Worm (Caenorhabditis elegans) whole organism, L4 larva: ENCODE data around the gene dct-12.

Experiments
- ZK546.5 ChIP-seq, 2 experiments: sonication (generic microtip); optimal IDR thresholded peaks; 2 replicates each; lab custom pipeline; 2017; ENCODE audit warnings: missing biosample characterization in 2 of 2, missing genetic modification characterization in 2 of 2
- ceh-62 ChIP-seq: sonication (generic microtip); optimal IDR thresholded peaks from 2 replicates; lab custom pipeline; 2017; ENCODE audit warnings: missing biosample characterization, missing genetic modification characterization
- duxl-1 ChIP-seq: sonication (generic microtip); optimal IDR thresholded peaks from 2 replicates; lab custom pipeline; 2016; ENCODE audit warnings: mild to moderate bottlenecking, missing genetic modification characterization, moderate library complexity, missing compliant biosample characterization; ENCODE audit not compliant: poor library complexity
- hif-1 ChIP-seq, 2 experiments: sonication (generic microtip); optimal IDR thresholded peaks; 2 replicates each; lab custom pipeline; 2016 to 2017; ENCODE audit warnings: missing compliant biosample characterization in 2 of 2, missing genetic modification characterization in 2 of 2, missing genetic modification reagents in 2 of 2, missing genotype in 2 of 2, mild to moderate bottlenecking in 1 of 2
- hmg-1.1 ChIP-seq: fragments of 200-800 bp; sonication (Bioruptor generic); IDR thresholded peaks from 2 replicates; pipeline ENCODE4 v1.3.6; 2022; ENCODE audit warnings: missing genetic modification reagents, missing genetic modification characterization, missing compliant biosample characterization
- jun-1 ChIP-seq: fragments of 150-350 bp; optimal IDR thresholded peaks from 2 replicates; lab custom pipeline; 2014; ENCODE audit warnings: missing biosample characterization, missing genetic modification reagents, missing genetic modification characterization
- lim-7 ChIP-seq: fragments of 200-800 bp; sonication (Bioruptor generic); IDR thresholded peaks from 2 replicates; pipeline ENCODE4 v1.3.6; 2022; ENCODE audit warnings: missing genetic modification characterization, missing compliant biosample characterization
- lin-38 ChIP-seq: fragments of 200-800 bp; sonication (Bioruptor generic); IDR thresholded peaks from 2 replicates; pipeline ENCODE4 v1.3.6; 2022; ENCODE audit warnings: missing genetic modification reagents, missing genetic modification characterization, missing compliant biosample characterization
- mdl-1 ChIP-seq, 2 experiments: fragments of 150-350 bp in 1 of 2; sonication (generic microtip) in 1 of 2; optimal IDR thresholded peaks; 2 replicates each; lab custom pipeline; 2014 to 2017; ENCODE audit warnings: missing biosample characterization in 2 of 2, missing genetic modification characterization in 2 of 2
- mep-1 ChIP-seq: fragments of 150-350 bp; sonication (generic microtip); optimal IDR thresholded peaks from 3 replicates; lab custom pipeline; 2014; ENCODE audit warnings: missing biosample characterization, missing genetic modification characterization
- nhr-11 ChIP-seq: fragments of 150-350 bp; optimal IDR thresholded peaks from 2 replicates; lab custom pipeline; 2014; ENCODE audit warnings: missing biosample characterization, missing genetic modification characterization
- snpc-4 ChIP-seq: fragments of 150-350 bp; optimal IDR thresholded peaks from 2 replicates; lab custom pipeline; 2014; ENCODE audit warnings: missing biosample characterization, missing genetic modification characterization
- unc-62 ChIP-seq, 3 experiments: fragments of 150-350 bp in 1 of 3; sonication (generic microtip); optimal IDR thresholded peaks in 2 of 3; peaks in 1 of 3; 1 replicate in 1 of 3; 2 replicates in 2 of 3; lab custom pipeline; 2014 to 2017; ENCODE audit warnings: missing biosample characterization in 3 of 3, missing genetic modification characterization in 3 of 3, missing genetic modification reagents in 3 of 3, missing genotype in 1 of 3

DNA sequence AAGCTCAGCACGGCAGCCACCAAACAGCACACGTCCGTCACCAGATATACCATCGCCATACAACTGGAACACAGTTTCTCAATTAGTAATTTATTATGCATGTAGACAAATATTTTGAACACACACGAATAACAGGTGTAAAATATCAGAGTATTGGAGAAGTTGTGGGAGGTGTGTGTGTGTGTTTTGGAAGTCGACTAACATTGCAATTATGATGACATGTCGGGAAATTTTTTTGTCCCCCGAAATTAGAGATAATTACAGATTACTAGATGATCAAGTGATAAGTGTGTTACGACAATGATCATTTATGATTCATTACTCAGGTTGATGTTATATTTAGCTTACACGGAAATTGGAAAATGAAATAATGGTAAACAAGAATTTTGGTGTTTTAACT is 2.5 kb downstream of the dct-12 start, which contains the start of gene Y57A10C.8:
- TF ChIP-seq mep-1 (tag; lab: Kevin White, UChicago): no peak
- TF ChIP-seq hmg-1.1: no peak
- TF ChIP-seq mdl-1 (tag; optimal IDR thresholded peaks at IDR 0.05; lab: Kevin White, UChicago): no peak
- TF ChIP-seq snpc-4 (tag; lab: Kevin White, UChicago): no peak
- TF ChIP-seq lim-7 (GFP tag; lab: Robert Waterston, UW): no peak
- peak in 1 of 2 experiments; percentile 8 for TF ChIP-seq unc-62 (GFP tag; optimal IDR thresholded peaks at IDR 0.05 in 1 of 2; lab: Kevin White, UChicago)
- TF ChIP-seq unc-62 (tag; optimal IDR thresholded peaks at IDR 0.05; lab: Kevin White, UChicago): no peak
- no peak for TF ChIP-seq ZK546.5 (tag; optimal IDR thresholded peaks at IDR 0.05; lab: Kevin White, UChicago)
- no peak for TF ChIP-seq jun-1 (tag; lab: Kevin White, UChicago)
- no peak for TF ChIP-seq duxl-1 (tag; lab: Kevin White, UChicago)
- no peak for TF ChIP-seq nhr-11 (tag; lab: Kevin White, UChicago)
- no peak for TF ChIP-seq hif-1 (tag; optimal IDR thresholded peaks at IDR 0.05; lab: Kevin White, UChicago)
- TF ChIP-seq ceh-62: no peak
- no peak for TF ChIP-seq lin-38 (GFP tag; lab: Robert Waterston, UW)
